Worm (Caenorhabditis elegans) whole organism, L1 larva: ENCODE measurements around the gene iscu-1.

Experiments
- aly-2 ChIP-seq: fragments of 150-350 bp; optimal IDR thresholded peaks from 2 replicates; lab custom pipeline; 2014; ENCODE audit warnings: missing biosample characterization, missing genetic modification characterization
- egl-27 ChIP-seq, 2 experiments: fragments of 150-350 bp in 1 of 2; sonication (generic microtip); optimal IDR thresholded peaks; 3 replicates each; lab custom pipeline; 2017 to 2018; ENCODE audit warnings: missing biosample characterization in 2 of 2, missing genetic modification characterization in 2 of 2, missing genetic modification reagents in 2 of 2
- nhr-20 ChIP-seq: sonication (generic microtip); optimal IDR thresholded peaks from 2 replicates; lab custom pipeline; 2016; ENCODE audit warnings: mild to moderate bottlenecking, missing genetic modification characterization, missing compliant biosample characterization
- nhr-77 ChIP-seq: fragments of 150-350 bp; optimal IDR thresholded peaks from 2 replicates; lab custom pipeline; 2014; ENCODE audit warnings: missing biosample characterization, missing genetic modification characterization
- nhr-84 ChIP-seq: sonication (generic microtip); optimal IDR thresholded peaks from 2 replicates; lab custom pipeline; 2017; ENCODE audit warnings: missing biosample characterization, missing genetic modification characterization
- unc-98 ChIP-seq: fragments of 200-800 bp; sonication (Bioruptor generic); IDR thresholded peaks from 2 replicates; pipeline ENCODE4 v1.3.6; 2022; ENCODE audit warnings: missing genetic modification characterization, missing compliant biosample characterization
- zag-1 ChIP-seq: fragments of 150-350 bp; optimal IDR thresholded peaks from 2 replicates; lab custom pipeline; 2014; ENCODE audit warnings: missing biosample characterization, missing genetic modification characterization

- TF ChIP-seq nhr-77 (tag; lab: Kevin White, UChicago) (peak; percentile 6), aly-2 (no peak), nhr-20 (tag; lab: Kevin White, UChicago) (peak; percentile 44), nhr-84 (no peak), zag-1 (no peak), egl-27 (tag; optimal IDR thresholded peaks at IDR 0.05; lab: Kevin White, UChicago) (no peak), unc-98 (GFP tag; lab: Robert Waterston, UW) (no peak)
These were observed 4.9 kb downstream of the iscu-1 start, which contains the start of the genes sas-6 and Y45F10D.7 for ce11 chrIV:13788652-13789051.
